Worm (Caenorhabditis elegans): ENCODE results near the gene cutl-1.

ce11 chrV:13363415-13363814, 42.5 kb downstream of the cutl-1 start, which contains the start of gene srg-46:
- no peak for TF ChIP-seq F52B5.7 (tag; optimal IDR thresholded peaks at IDR 0.05)
- TF ChIP-seq ceh-58 (GFP tag; IDR thresholded peaks at IDR 0.05) = no peak
- no peak for TF ChIP-seq unc-62 (GFP tag; optimal IDR thresholded peaks at IDR 0.05)
- no peak for TF ChIP-seq attf-6 (GFP tag; IDR thresholded peaks at IDR 0.05)
- TF ChIP-seq akir-1 (GFP tag; optimal IDR thresholded peaks at IDR 0.05) = no peak
- TF ChIP-seq B0261.1 (tag; optimal IDR thresholded peaks at IDR 0.05) = no peak
- TF ChIP-seq unc-130 (GFP tag; optimal IDR thresholded peaks at IDR 0.05) = no peak
- no peak for TF ChIP-seq tlf-1 (GFP tag; optimal IDR thresholded peaks at IDR 0.05)
- no peak for TF ChIP-seq madf-10 (tag; optimal IDR thresholded peaks at IDR 0.05)
- TF ChIP-seq cebp-2 (GFP tag; IDR thresholded peaks at IDR 0.05) = no peak
- TF ChIP-seq snpc-1.1 (tag; optimal IDR thresholded peaks at IDR 0.05; ENCODE audit: insufficient read depth) = no peak
- TF ChIP-seq F23B12.7 (tag; optimal IDR thresholded peaks at IDR 0.05; ENCODE audit: insufficient read depth) = no peak
